Worm (Caenorhabditis elegans) whole organism, L1 larva: Measurements from ENCODE around the gene C09G9.5.

Experiments
- C16A3.4 ChIP-seq: fragments of 150-350 bp; optimal IDR thresholded peaks from 2 replicates; lab custom pipeline; 2014; ENCODE audit warnings: missing biosample characterization, missing genetic modification characterization
- F16B12.6 ChIP-seq: fragments of 150-350 bp; optimal IDR thresholded peaks from 2 replicates; lab custom pipeline; 2014; ENCODE audit warnings: missing biosample characterization, missing genetic modification characterization
- Y116A8C.19 ChIP-seq: sonication (generic microtip); optimal IDR thresholded peaks from 2 replicates; lab custom pipeline; 2016; ENCODE audit warnings: missing compliant biosample characterization, missing genetic modification characterization, borderline replicate concordance
- aha-1 ChIP-seq: fragments of 150-350 bp; optimal IDR thresholded peaks from 2 replicates; lab custom pipeline; 2014; ENCODE audit warnings: missing biosample characterization, missing genetic modification characterization
- alr-1 ChIP-seq: fragments of 200-800 bp; sonication (Bioruptor generic); optimal IDR thresholded peaks from 2 replicates; lab custom pipeline; 2018; ENCODE audit warnings: borderline replicate concordance, mild to moderate bottlenecking, missing genetic modification characterization, missing compliant biosample characterization
- aly-2 ChIP-seq: fragments of 150-350 bp; optimal IDR thresholded peaks from 2 replicates; lab custom pipeline; 2014; ENCODE audit warnings: missing biosample characterization, missing genetic modification characterization
- blmp-1 ChIP-seq: fragments of 150-350 bp; optimal IDR thresholded peaks from 2 replicates; lab custom pipeline; 2014; ENCODE audit warnings: missing biosample characterization, missing genetic modification characterization
- ceh-8 ChIP-seq: fragments of 200-800 bp; sonication (Bioruptor generic); optimal IDR thresholded peaks from 2 replicates; lab custom pipeline; 2018; ENCODE audit warnings: mild to moderate bottlenecking, missing genetic modification characterization, moderate library complexity, missing compliant biosample characterization
- ceh-82 ChIP-seq, 3 experiments: fragments of 150-350 bp in 1 of 3; sonication (generic microtip) in 2 of 3; optimal IDR thresholded peaks; 2 replicates each; lab custom pipeline; 2014 to 2017; ENCODE audit warnings: missing biosample characterization in 3 of 3, missing genetic modification characterization in 3 of 3
- dpl-1 ChIP-seq, 3 experiments: fragments of 150-350 bp in 2 of 3; sonication (generic microtip) in 1 of 3; optimal IDR thresholded peaks; 2 replicates each; lab custom pipeline; 2014 to 2017; ENCODE audit warnings: missing biosample characterization in 3 of 3, missing genetic modification characterization in 3 of 3, missing genetic modification reagents in 3 of 3
- dsc-1 ChIP-seq: sonication (generic microtip); optimal IDR thresholded peaks from 2 replicates; lab custom pipeline; 2016; ENCODE audit warnings: mild to moderate bottlenecking, missing genetic modification characterization, missing compliant biosample characterization
- efl-1 ChIP-seq, 4 experiments: fragments of 150-350 bp; optimal IDR thresholded peaks in 3 of 4; peaks in 1 of 4; 1 replicate in 1 of 4; 2 replicates in 3 of 4; lab custom pipeline; 2014; ENCODE audit warnings: missing biosample characterization in 2 of 4, missing genetic modification characterization in 2 of 4, missing genetic modification reagents in 2 of 4
- egl-13 ChIP-seq: sonication (generic microtip); optimal IDR thresholded peaks from 2 replicates; lab custom pipeline; 2016; ENCODE audit warnings: missing genotype, missing genetic modification reagents, missing genetic modification characterization, missing compliant biosample characterization
- elt-3 ChIP-seq, 6 experiments: fragments of 150-350 bp in 1 of 6; sonication (generic microtip); optimal IDR thresholded peaks; 2 replicates each; lab custom pipeline; 2017 to 2018; ENCODE audit warnings: missing biosample characterization in 6 of 6, missing genetic modification characterization in 6 of 6, inconsistent platforms in 1 of 6
- ets-5 ChIP-seq: fragments of 200-800 bp; sonication (Bioruptor generic); IDR thresholded peaks from 2 replicates; pipeline ENCODE4 v1.3.6; 2022; ENCODE audit warnings: missing genetic modification characterization, missing compliant biosample characterization
- fkh-4 ChIP-seq: sonication (generic microtip); optimal IDR thresholded peaks from 2 replicates; lab custom pipeline; 2016; ENCODE audit warnings: missing compliant biosample characterization, missing genetic modification characterization, borderline replicate concordance
- fkh-8 ChIP-seq: sonication (generic microtip); optimal IDR thresholded peaks from 2 replicates; lab custom pipeline; 2016; ENCODE audit warnings: mild to moderate bottlenecking, missing genetic modification characterization, missing compliant biosample characterization
- grh-1 ChIP-seq: fragments of 200-800 bp; sonication (Bioruptor generic); IDR thresholded peaks from 2 replicates; pipeline ENCODE4 v1.3.6; 2022; ENCODE audit warnings: missing genetic modification reagents, missing genetic modification characterization, missing compliant biosample characterization
- hlh-17 ChIP-seq: fragments of 200-800 bp; sonication (Bioruptor generic); optimal IDR thresholded peaks from 2 replicates; lab custom pipeline; 2018; ENCODE audit warnings: missing genetic modification characterization, mild to moderate bottlenecking, missing compliant biosample characterization, moderate library complexity, borderline replicate concordance
- jun-1 ChIP-seq: fragments of 150-350 bp; optimal IDR thresholded peaks from 2 replicates; lab custom pipeline; 2014; ENCODE audit warnings: missing biosample characterization, missing genetic modification reagents, missing genetic modification characterization
- lin-13 ChIP-seq: fragments of 150-350 bp; optimal IDR thresholded peaks from 2 replicates; lab custom pipeline; 2014; ENCODE audit warnings: missing biosample characterization, missing genetic modification reagents, missing genetic modification characterization
- lin-35 ChIP-seq, 2 experiments: fragments of 150-350 bp; optimal IDR thresholded peaks; 2 replicates each; lab custom pipeline; 2014; ENCODE audit warnings: missing biosample characterization in 2 of 2, missing genetic modification characterization in 2 of 2, missing genetic modification reagents in 2 of 2
- lin-39 ChIP-seq: fragments of 150-350 bp; optimal IDR thresholded peaks from 2 replicates; lab custom pipeline; 2014; ENCODE audit warnings: missing biosample characterization, missing genetic modification reagents, missing genetic modification characterization
- lir-3 ChIP-seq: sonication (generic microtip); optimal IDR thresholded peaks from 2 replicates; lab custom pipeline; 2016; ENCODE audit warnings: mild to moderate bottlenecking, missing genetic modification characterization, moderate library complexity, missing compliant biosample characterization; ENCODE audit not compliant: poor library complexity
- lsy-2 ChIP-seq, 2 experiments: fragments of 150-350 bp; optimal IDR thresholded peaks; 2 replicates each; lab custom pipeline; 2014; ENCODE audit warnings: missing biosample characterization in 2 of 2, missing genetic modification characterization in 2 of 2
- mdl-1 ChIP-seq, 2 experiments: fragments of 150-350 bp; optimal IDR thresholded peaks; 2 replicates each; lab custom pipeline; 2014 to 2017; ENCODE audit warnings: missing biosample characterization in 2 of 2, missing genetic modification characterization in 2 of 2, inconsistent platforms in 1 of 2
- mef-2 ChIP-seq: fragments of 150-350 bp; optimal IDR thresholded peaks from 2 replicates; lab custom pipeline; 2014; ENCODE audit warnings: missing biosample characterization, missing genetic modification characterization
- mep-1 ChIP-seq: fragments of 150-350 bp; optimal IDR thresholded peaks from 2 replicates; lab custom pipeline; 2014; ENCODE audit warnings: missing biosample characterization, missing genetic modification characterization
- nhr-11 ChIP-seq: fragments of 150-350 bp; optimal IDR thresholded peaks from 2 replicates; lab custom pipeline; 2014; ENCODE audit warnings: missing biosample characterization, missing genetic modification characterization
- nhr-19 ChIP-seq: fragments of 200-800 bp; sonication (Bioruptor generic); conservative IDR thresholded peaks from 2 replicates; pipeline ENCODE4 v1.3.6; 2022; ENCODE audit warnings: missing genetic modification characterization, missing compliant biosample characterization
- nhr-20 ChIP-seq: sonication (generic microtip); optimal IDR thresholded peaks from 2 replicates; lab custom pipeline; 2016; ENCODE audit warnings: mild to moderate bottlenecking, missing genetic modification characterization, missing compliant biosample characterization
- nhr-47 ChIP-seq: sonication (generic microtip); optimal IDR thresholded peaks from 2 replicates; lab custom pipeline; 2016; ENCODE audit warnings: mild to moderate bottlenecking, missing genetic modification characterization, moderate library complexity, missing compliant biosample characterization
- nhr-77 ChIP-seq: fragments of 150-350 bp; optimal IDR thresholded peaks from 2 replicates; lab custom pipeline; 2014; ENCODE audit warnings: missing biosample characterization, missing genetic modification characterization
- nhr-85 ChIP-seq: sonication (generic microtip); peaks from one replicate; lab custom pipeline; 2016; ENCODE audit warnings: missing genetic modification characterization, inconsistent platforms, missing compliant biosample characterization
- nhr-90 ChIP-seq: sonication (generic microtip); optimal IDR thresholded peaks from 2 replicates; lab custom pipeline; 2016; ENCODE audit warnings: mild to moderate bottlenecking, missing genetic modification characterization, missing compliant biosample characterization; ENCODE audit not compliant: poor library complexity
- pax-3 ChIP-seq: fragments of 200-800 bp; sonication (Bioruptor generic); optimal IDR thresholded peaks from 2 replicates; lab custom pipeline; 2018; ENCODE audit warnings: mild to moderate bottlenecking, missing genetic modification characterization, moderate library complexity, missing compliant biosample characterization
- skn-1 ChIP-seq: fragments of 150-350 bp; optimal IDR thresholded peaks from 2 replicates; lab custom pipeline; 2014; ENCODE audit warnings: missing biosample characterization, missing genetic modification characterization
- snpc-4 ChIP-seq: fragments of 150-350 bp; optimal IDR thresholded peaks from 2 replicates; lab custom pipeline; 2014; ENCODE audit warnings: missing biosample characterization, missing genetic modification characterization
- snu-23 ChIP-seq: sonication (generic microtip); optimal IDR thresholded peaks from 2 replicates; lab custom pipeline; 2016; ENCODE audit warnings: missing genetic modification characterization, missing compliant biosample characterization
- sup-37 ChIP-seq: fragments of 200-800 bp; sonication (Bioruptor generic); optimal IDR thresholded peaks from 2 replicates; lab custom pipeline; 2018; ENCODE audit warnings: mild to moderate bottlenecking, missing genetic modification characterization, missing compliant biosample characterization
- swsn-7 ChIP-seq: sonication (generic microtip); optimal IDR thresholded peaks from 2 replicates; lab custom pipeline; 2016; ENCODE audit warnings: missing genetic modification characterization, missing compliant biosample characterization
- unc-30 ChIP-seq: sonication (generic microtip); optimal IDR thresholded peaks from 2 replicates; lab custom pipeline; 2017; ENCODE audit warnings: missing biosample characterization, missing genetic modification characterization
- unc-86 ChIP-seq: sonication (generic microtip); optimal IDR thresholded peaks from 2 replicates; lab custom pipeline; 2016; ENCODE audit warnings: missing genetic modification characterization, missing compliant biosample characterization
- unc-98 ChIP-seq: fragments of 200-800 bp; sonication (Bioruptor generic); IDR thresholded peaks from 2 replicates; pipeline ENCODE4 v1.3.6; 2022; ENCODE audit warnings: missing genetic modification characterization, missing compliant biosample characterization
- zag-1 ChIP-seq: fragments of 150-350 bp; optimal IDR thresholded peaks from 2 replicates; lab custom pipeline; 2014; ENCODE audit warnings: missing biosample characterization, missing genetic modification characterization
- ztf-4 ChIP-seq: fragments of 150-350 bp; optimal IDR thresholded peaks from 2 replicates; lab custom pipeline; 2014; ENCODE audit warnings: missing biosample characterization, missing genetic modification characterization

C09G9.5 gene

ce11 chrIV:8866092-8866491, 20.2 kb upstream of the C09G9.5 start (continued):
- peak; percentile 73 for TF ChIP-seq nhr-20 (tag; lab: Kevin White, UChicago)
- peak; percentile 43 for TF ChIP-seq nhr-47 (tag; lab: Kevin White, UChicago)
- peak in 1 of 3 experiments; percentile 18 for TF ChIP-seq ceh-82 (tag; optimal IDR thresholded peaks at IDR 0.05; lab: Kevin White, UChicago)
- no peak for TF ChIP-seq zag-1 (tag; lab: Kevin White, UChicago)
- TF ChIP-seq swsn-7 (tag; lab: Kevin White, UChicago): peak; percentile 36
- TF ChIP-seq aly-2: no peak
- TF ChIP-seq nhr-85 (tag; lab: Kevin White, UChicago): peak; percentile 78
- TF ChIP-seq lir-3: no peak
- no peak for TF ChIP-seq fkh-4 (tag; lab: Kevin White, UChicago)
- peak; percentile 34 for TF ChIP-seq nhr-77 (tag; lab: Kevin White, UChicago)
- TF ChIP-seq, all 84 proteins: peak for 26

DNA sequence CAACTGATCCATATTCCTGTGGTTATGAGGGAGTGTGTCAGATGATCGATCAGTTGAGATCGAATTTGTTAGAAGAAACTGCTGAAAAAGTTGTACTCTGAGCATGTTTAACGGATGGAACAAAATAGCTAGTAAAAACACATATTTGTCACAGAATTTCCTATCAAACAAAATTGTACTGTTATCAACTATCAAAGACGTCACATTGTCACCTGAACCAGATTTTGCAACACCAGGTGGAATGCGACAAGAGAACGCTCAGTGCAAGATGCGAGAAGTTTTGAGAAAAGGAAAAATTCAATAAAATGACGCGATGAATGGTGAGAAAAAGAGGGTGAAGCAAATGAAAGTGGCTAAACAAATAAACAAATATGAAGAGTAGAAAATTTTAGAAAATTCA, 18.8 kb upstream of the C09G9.5 start:
- TF ChIP-seq efl-1 (optimal IDR thresholded peaks at IDR 0.05; lab: Kevin White, UChicago): no peak
- peak in 1 of 2 experiments; percentile 63 for TF ChIP-seq efl-1 (GFP tag; optimal IDR thresholded peaks at IDR 0.05 in 1 of 2; lab: Kevin White, UChicago)
- no peak for TF ChIP-seq nhr-11
- peak; percentile 4 for TF ChIP-seq nhr-20 (tag; lab: Kevin White, UChicago)
- TF ChIP-seq ztf-4 (tag; lab: Kevin White, UChicago): no peak
- no peak for TF ChIP-seq snpc-4 (tag; lab: Kevin White, UChicago)
- peak in 1 of 6 experiments; percentile 61 for TF ChIP-seq elt-3 (tag; optimal IDR thresholded peaks at IDR 0.05; lab: Kevin White, UChicago)
- TF ChIP-seq lin-35 (GFP tag; optimal IDR thresholded peaks at IDR 0.05; lab: Kevin White, UChicago): peak in 1 of 2 experiments; percentile 63
- TF ChIP-seq blmp-1 (tag; lab: Kevin White, UChicago): peak; percentile 11

- TF ChIP-seq lin-13 (GFP tag; lab: Kevin White, UChicago) (peak; percentile 15), snpc-4 (tag; lab: Kevin White, UChicago) (peak; percentile 15), unc-30 (tag; lab: Kevin White, UChicago) (no peak), nhr-19 (peak; percentile 54), ets-5 (GFP tag; lab: Robert Waterston, UW) (no peak), dpl-1 (GFP tag; optimal IDR thresholded peaks at IDR 0.05; lab: Kevin White, UChicago) (peak; percentile 93 to 96 (median 95)), dsc-1 (peak; percentile 53), ceh-8 (GFP tag; lab: Kevin White, UChicago) (no peak), egl-13 (tag; lab: Kevin White, UChicago) (peak; percentile 12), nhr-77 (tag; lab: Kevin White, UChicago) (no peak), blmp-1 (tag; lab: Kevin White, UChicago) (peak; percentile 58), jun-1 (tag; lab: Kevin White, UChicago) (no peak), pax-3 (tag; lab: Kevin White, UChicago) (no peak), unc-86 (tag; lab: Kevin White, UChicago) (no peak), swsn-7 (tag; lab: Kevin White, UChicago) (peak; percentile 50), fkh-8 (tag; lab: Kevin White, UChicago) (no peak), mdl-1 (tag; optimal IDR thresholded peaks at IDR 0.05; lab: Kevin White, UChicago) (peak in 1 of 2 experiments; percentile 34), skn-1 (tag; lab: Kevin White, UChicago) (peak; percentile 51), C16A3.4 (tag; lab: Kevin White, UChicago) (peak; percentile 37), aha-1 (tag; lab: Kevin White, UChicago) (no peak), sup-37 (GFP tag; lab: Kevin White, UChicago) (no peak), alr-1 (no peak), efl-1 (optimal IDR thresholded peaks at IDR 0.05; lab: Kevin White, UChicago) (peak; percentile 96 to 99), efl-1 (GFP tag; optimal IDR thresholded peaks at IDR 0.05 in 1 of 2; lab: Kevin White, UChicago) (peak; percentile 96 to 99), lsy-2 (tag; optimal IDR thresholded peaks at IDR 0.05; lab: Kevin White, UChicago) (peak in 1 of 2 experiments; percentile 60), F16B12.6 (peak; percentile 18), unc-98 (GFP tag; lab: Robert Waterston, UW) (no peak), nhr-20 (tag; lab: Kevin White, UChicago) (peak; percentile 59), lin-39 (tag; lab: Kevin White, UChicago) (no peak), lin-35 (GFP tag; optimal IDR thresholded peaks at IDR 0.05; lab: Kevin White, UChicago) (peak; percentile 95 to 97), hlh-17 (GFP tag; lab: Kevin White, UChicago) (no peak), mef-2 (no peak), Y116A8C.19 (tag; lab: Kevin White, UChicago) (no peak), aly-2 (peak; percentile 11), grh-1 (GFP tag; lab: Robert Waterston, UW) (peak; percentile 38; the same call in 1 of the 2 replicates), nhr-90 (tag; lab: Kevin White, UChicago) (no peak), fkh-4 (tag; lab: Kevin White, UChicago) (no peak), mep-1 (tag; lab: Kevin White, UChicago) (peak; percentile 72), snu-23 (peak; percentile 72)
Measured at ce11 chrIV:8869624-8870023, 16.7 kb upstream of the C09G9.5 start, which contains the start of gene npp-23. Gene npp-23, minus strand, starts transcription at chrIV:8869679.
